Worm (Caenorhabditis elegans): ENCODE data around the gene pals-20.
"Not testable (repeated sequence)": the region's sequence is repeated elsewhere in the genome, so short reads cannot be mapped to it uniquely, and the experiment has no call there.

DNA sequence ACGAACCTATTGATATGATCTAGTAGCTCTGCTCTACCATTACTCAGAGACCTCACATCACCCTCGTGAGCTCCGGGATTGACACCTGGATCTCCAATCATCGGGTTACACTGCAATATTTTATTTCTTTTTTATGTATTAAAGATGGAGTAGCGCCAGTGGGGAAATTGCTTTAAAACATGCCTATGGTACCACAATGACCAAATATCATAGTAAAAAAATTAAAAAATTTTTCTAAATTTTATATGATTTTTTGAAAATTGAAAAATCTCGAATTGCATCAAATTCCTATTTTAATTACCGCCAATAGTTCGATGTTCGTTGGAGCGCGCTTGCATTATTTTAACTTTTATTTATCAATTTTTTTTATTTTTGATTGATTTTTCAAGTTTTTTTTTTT lies 10.2 kb downstream of the pals-20 start, which contains the start of gene pals-40:
- TF ChIP-seq ama-1 (optimal IDR thresholded peaks at IDR 0.05); hmbx-1 (tag; optimal IDR thresholded peaks at IDR 0.05); B0310.2 (tag; optimal IDR thresholded peaks at IDR 0.05); tra-4 (tag; optimal IDR thresholded peaks at IDR 0.05); ceh-36 (tag; optimal IDR thresholded peaks at IDR 0.05); hnd-1 (tag; optimal IDR thresholded peaks at IDR 0.05); aly-1 (tag; optimal IDR thresholded peaks at IDR 0.05): not testable (repeated sequence)
